Fruit fly (Drosophila melanogaster): ENCODE measurements around the gene CG14369.

DNA sequence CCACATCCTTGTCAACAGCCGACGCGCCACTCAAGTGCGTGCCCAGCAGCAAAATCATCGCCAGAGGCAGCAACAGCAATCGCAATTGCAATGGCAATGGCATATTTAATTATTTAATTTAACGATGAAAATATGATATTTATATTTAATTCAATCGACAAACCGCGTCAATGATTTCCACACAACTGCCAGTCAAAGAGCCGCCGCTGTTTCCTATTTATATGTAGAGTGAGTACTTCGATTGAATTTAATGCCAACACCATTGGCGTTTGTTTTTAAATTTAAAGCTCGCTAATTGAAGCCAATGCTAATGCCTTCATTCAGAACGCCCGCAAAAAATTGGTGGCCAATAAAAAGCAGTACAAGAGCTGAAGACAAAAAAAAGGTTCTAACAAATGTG, at the start of gene CG14369:
- no peak for TF ChIP-seq kay (GFP tag; ENCODE audit: borderline replicate concordance)
- no peak for TF ChIP-seq CG5204 (GFP tag; optimal IDR thresholded peaks at IDR 0.05)
- no peak for TF ChIP-seq CG1620 (GFP tag; optimal IDR thresholded peaks at IDR 0.05)
- no peak for TF ChIP-seq tj (GFP tag; optimal IDR thresholded peaks at IDR 0.05)
- no peak for TF ChIP-seq CG14711 (tag; optimal IDR thresholded peaks at IDR 0.05)
- TF ChIP-seq cnc (optimal IDR thresholded peaks at IDR 0.05) = no peak
